Worm (Caenorhabditis elegans) whole organism, L3 larva: ENCODE data around the gene T06E6.10.

ENCODE experiments used
- aly-2 ChIP-seq: fragments of 150-350 bp; optimal IDR thresholded peaks from 2 replicates; lab custom pipeline; 2014; ENCODE audit warnings: missing biosample characterization, missing genetic modification characterization
- ama-1 ChIP-seq: fragments of 150-350 bp; optimal IDR thresholded peaks from 2 replicates; lab custom pipeline; 2018
- ceh-16 ChIP-seq: sonication (generic microtip); optimal IDR thresholded peaks from 2 replicates; lab custom pipeline; 2017; ENCODE audit warnings: missing biosample characterization, missing genetic modification characterization
- ceh-28 ChIP-seq: fragments of 150-350 bp; optimal IDR thresholded peaks from 2 replicates; lab custom pipeline; 2014; ENCODE audit warnings: missing biosample characterization, missing genetic modification reagents, missing genetic modification characterization
- ceh-82 ChIP-seq: fragments of 150-350 bp; optimal IDR thresholded peaks from 2 replicates; lab custom pipeline; 2014; ENCODE audit warnings: missing biosample characterization, missing genetic modification characterization
- egl-27 ChIP-seq: sonication (generic microtip); optimal IDR thresholded peaks from 4 replicates; lab custom pipeline; 2017; ENCODE audit warnings: missing biosample characterization, missing genetic modification reagents, missing genetic modification characterization
- elt-1 ChIP-seq: fragments of 150-350 bp; optimal IDR thresholded peaks from 2 replicates; lab custom pipeline; 2014; ENCODE audit warnings: missing biosample characterization, missing genetic modification characterization
- elt-2 ChIP-seq: sonication (generic microtip); optimal IDR thresholded peaks from 2 replicates; lab custom pipeline; 2016; ENCODE audit warnings: missing genetic modification reagents, mild to moderate bottlenecking, missing genetic modification characterization, missing compliant biosample characterization
- elt-3 ChIP-seq, 3 experiments: fragments of 150-350 bp in 1 of 3; sonication (generic microtip) in 2 of 3; optimal IDR thresholded peaks; 2 replicates in 2 of 3; 4 replicates in 1 of 3; lab custom pipeline; 2014 to 2017; ENCODE audit warnings: missing biosample characterization in 3 of 3, missing genetic modification characterization in 3 of 3
- fos-1 ChIP-seq: fragments of 150-350 bp; optimal IDR thresholded peaks from 2 replicates; lab custom pipeline; 2014; ENCODE audit warnings: missing biosample characterization, missing genetic modification characterization
- hmg-11 ChIP-seq: sonication (generic microtip); optimal IDR thresholded peaks from 2 replicates; lab custom pipeline; 2016; ENCODE audit warnings: missing genetic modification characterization, missing compliant biosample characterization
- lsy-12 ChIP-seq: sonication (generic microtip); optimal IDR thresholded peaks from 2 replicates; lab custom pipeline; 2016; ENCODE audit warnings: mild to moderate bottlenecking, missing genetic modification characterization, missing compliant biosample characterization
- nhr-12 ChIP-seq: fragments of 150-350 bp; optimal IDR thresholded peaks from 2 replicates; lab custom pipeline; 2014; ENCODE audit warnings: missing biosample characterization, missing genetic modification characterization
- nhr-23 ChIP-seq: fragments of 150-350 bp; optimal IDR thresholded peaks from 2 replicates; lab custom pipeline; 2014; ENCODE audit warnings: missing biosample characterization, missing genetic modification reagents, missing genetic modification characterization
- nhr-237 ChIP-seq: fragments of 150-350 bp; optimal IDR thresholded peaks from 2 replicates; lab custom pipeline; 2014; ENCODE audit warnings: missing biosample characterization, missing genetic modification characterization
- nhr-25 ChIP-seq: sonication (generic microtip); optimal IDR thresholded peaks from 2 replicates; lab custom pipeline; 2017; ENCODE audit warnings: missing biosample characterization, missing genetic modification characterization
- nhr-28 ChIP-seq: fragments of 150-350 bp; optimal IDR thresholded peaks from 2 replicates; lab custom pipeline; 2014; ENCODE audit warnings: missing biosample characterization, missing genetic modification characterization
- nhr-43 ChIP-seq: sonication (generic microtip); optimal IDR thresholded peaks from 2 replicates; lab custom pipeline; 2016; ENCODE audit warnings: mild to moderate bottlenecking, missing genetic modification characterization, missing compliant biosample characterization; ENCODE audit not compliant: poor library complexity, severe bottlenecking
- nhr-77 ChIP-seq: fragments of 150-350 bp; optimal IDR thresholded peaks from 2 replicates; lab custom pipeline; 2014; ENCODE audit warnings: missing biosample characterization, missing genetic modification characterization
- pha-4 ChIP-seq: fragments of 150-350 bp; optimal IDR thresholded peaks from 2 replicates; lab custom pipeline; 2014; ENCODE audit warnings: missing biosample characterization, missing genetic modification reagents, missing genetic modification characterization
- pqm-1 ChIP-seq: fragments of 150-350 bp; optimal IDR thresholded peaks from 2 replicates; lab custom pipeline; 2017; ENCODE audit warnings: missing biosample characterization, missing genetic modification characterization, inconsistent platforms
- sea-2 ChIP-seq: fragments of 150-350 bp; sonication (generic microtip); optimal IDR thresholded peaks from 4 replicates; lab custom pipeline; 2014; ENCODE audit warnings: missing biosample characterization, missing genetic modification reagents, missing genetic modification characterization
- snpc-4 ChIP-seq: fragments of 150-350 bp; optimal IDR thresholded peaks from 2 replicates; lab custom pipeline; 2014; ENCODE audit warnings: missing biosample characterization, missing genetic modification characterization
- unc-39 ChIP-seq: sonication (generic microtip); optimal IDR thresholded peaks from 4 replicates; lab custom pipeline; 2017; ENCODE audit warnings: missing biosample characterization, missing genetic modification characterization
- unc-62 ChIP-seq: fragments of 150-350 bp; sonication (generic microtip); optimal IDR thresholded peaks from 4 replicates; lab custom pipeline; 2014; ENCODE audit warnings: missing biosample characterization, missing genetic modification reagents, missing genetic modification characterization
- ztf-11 ChIP-seq: fragments of 150-350 bp; optimal IDR thresholded peaks from 2 replicates; lab custom pipeline; 2014; ENCODE audit warnings: missing biosample characterization, missing genetic modification characterization
- ztf-4 ChIP-seq: fragments of 150-350 bp; optimal IDR thresholded peaks from 2 replicates; lab custom pipeline; 2014; ENCODE audit warnings: missing biosample characterization, missing genetic modification characterization

Gene T06E6.10

DNA sequence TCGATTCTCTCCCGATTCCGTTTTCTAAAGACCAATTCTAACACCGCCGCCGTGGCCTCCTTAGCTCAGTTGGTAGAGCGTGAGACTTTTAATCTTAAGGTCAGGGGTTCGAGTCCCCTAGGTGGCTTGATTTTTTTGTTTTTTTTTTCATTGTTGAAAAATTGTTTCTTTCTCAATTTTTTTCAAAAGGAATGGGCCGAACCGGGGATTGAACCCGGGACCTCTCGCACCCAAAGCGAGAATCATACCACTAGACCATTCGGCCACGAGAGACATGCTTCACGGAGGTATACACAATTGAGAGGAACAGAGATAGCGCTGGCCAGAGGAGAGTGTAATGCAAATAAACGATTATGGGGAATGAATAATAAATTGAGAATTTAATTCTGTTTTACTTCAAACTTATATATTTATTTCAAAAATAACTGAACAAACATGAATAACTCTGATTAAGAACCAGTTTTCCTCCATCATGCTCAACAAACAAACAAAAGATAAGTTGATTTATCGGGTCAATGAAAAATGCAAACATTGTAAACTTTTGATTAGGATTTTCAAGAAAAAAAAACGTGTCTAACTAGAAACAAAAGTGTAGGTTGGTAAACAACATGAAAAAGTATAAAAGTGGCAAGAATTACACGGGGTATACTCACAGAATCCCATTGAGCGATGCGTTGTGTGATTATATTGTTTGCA, 47.3 kb downstream of the T06E6.10 start, which contains the start of gene pqn-71 (continued):
- TF ChIP-seq pha-4 (tag; lab: Kevin White, UChicago), result no peak
- TF ChIP-seq elt-1, result no peak
- peak in 1 of 3 experiments; percentile 76 for TF ChIP-seq elt-3 (tag; optimal IDR thresholded peaks at IDR 0.05; lab: Kevin White, UChicago)
- TF ChIP-seq aly-2, result no peak
- peak; percentile 70 for TF ChIP-seq nhr-77 (tag; lab: Kevin White, UChicago)
- no peak for TF ChIP-seq nhr-12 (tag; lab: Kevin White, UChicago)
- peak; percentile 81 for TF ChIP-seq nhr-23
- TF ChIP-seq nhr-43 (tag; lab: Kevin White, UChicago), result peak; percentile 76
- TF ChIP-seq nhr-25 (tag; lab: Kevin White, UChicago), result peak; percentile 77

DNA sequence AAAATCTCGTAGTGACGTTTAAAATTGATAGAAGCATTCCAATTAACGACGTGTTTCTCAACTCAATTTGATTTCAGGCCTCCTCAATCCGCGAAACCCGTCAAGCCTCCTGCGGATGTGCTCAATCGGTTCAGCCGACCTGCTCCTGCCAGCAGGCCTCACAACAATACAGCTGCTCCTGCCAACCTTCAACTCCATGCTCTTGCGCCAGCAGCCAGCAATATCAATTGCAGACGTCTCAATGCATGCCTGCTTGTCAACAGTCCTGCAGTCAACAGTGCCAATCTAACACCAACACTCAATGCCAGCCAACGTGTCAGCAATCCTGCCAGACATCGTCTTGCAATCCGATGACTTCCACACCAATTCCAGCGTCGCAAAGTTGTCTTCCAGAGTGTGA, 48.1 kb downstream of the T06E6.10 start:
- TF ChIP-seq ztf-11 (tag; lab: Kevin White, UChicago), result no peak
- TF ChIP-seq elt-1, result no peak
- TF ChIP-seq elt-2 (tag; lab: Kevin White, UChicago), result no peak
- TF ChIP-seq nhr-28 (tag; lab: Kevin White, UChicago), result no peak
- no peak for TF ChIP-seq pha-4 (tag; lab: Kevin White, UChicago)
- TF ChIP-seq sea-2 (GFP tag; lab: Kevin White, UChicago), result no peak
- TF ChIP-seq ceh-16 (tag; lab: Kevin White, UChicago), result no peak
- TF ChIP-seq snpc-4 (tag; lab: Kevin White, UChicago), result no peak

DNA sequence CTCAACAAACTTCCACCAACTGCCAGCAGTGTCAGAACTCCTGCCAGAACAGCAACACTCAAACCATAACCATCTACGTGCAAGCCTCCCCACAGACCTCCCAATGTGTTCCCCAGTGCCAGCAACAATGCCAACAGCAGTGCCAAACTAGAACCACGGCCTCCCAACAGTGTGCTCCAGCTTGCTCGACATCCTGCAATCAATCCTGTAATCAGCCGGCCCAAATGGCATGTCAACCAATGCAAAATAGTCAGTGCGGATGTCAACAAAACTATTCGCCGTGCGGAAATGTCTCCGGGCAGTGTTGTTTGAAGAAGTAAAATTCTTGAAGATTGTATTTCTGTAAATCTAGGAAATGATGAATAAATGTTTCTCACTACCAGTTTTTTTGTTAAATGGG, 48.8 kb downstream of the T06E6.10 start:
- no peak for TF ChIP-seq aly-2
- TF ChIP-seq sea-2 (GFP tag; lab: Kevin White, UChicago), result no peak
- no peak for TF ChIP-seq ceh-28 (tag; lab: Kevin White, UChicago)
- no peak for TF ChIP-seq pqm-1 (tag; lab: Kevin White, UChicago)
- no peak for TF ChIP-seq hmg-11 (tag; lab: Kevin White, UChicago)
- no peak for TF ChIP-seq egl-27 (tag; lab: Kevin White, UChicago)
- TF ChIP-seq ceh-16 (tag; lab: Kevin White, UChicago), result no peak
- no peak for TF ChIP-seq ztf-11 (tag; lab: Kevin White, UChicago)
- TF ChIP-seq fos-1 (tag; lab: Kevin White, UChicago), result no peak
- TF ChIP-seq nhr-237 (tag; lab: Kevin White, UChicago), result no peak
- TF ChIP-seq unc-62 (GFP tag; lab: Kevin White, UChicago), result no peak
- TF ChIP-seq ama-1, result no peak
- no peak for TF ChIP-seq ztf-4 (tag; lab: Kevin White, UChicago)
- no peak for TF ChIP-seq pha-4 (tag; lab: Kevin White, UChicago)
- TF ChIP-seq ceh-82 (tag; lab: Kevin White, UChicago), result no peak
- no peak for TF ChIP-seq lsy-12 (tag; lab: Kevin White, UChicago)
- no peak for TF ChIP-seq elt-1
- TF ChIP-seq unc-39 (tag; lab: Kevin White, UChicago), result no peak
